Worm (Caenorhabditis elegans) whole organism, L3 larva: ENCODE results near the gene srsx-39.

Experiments used
- R02D3.7 ChIP-seq: fragments of 150-350 bp; optimal IDR thresholded peaks from 2 replicates; lab custom pipeline; 2014; ENCODE audit warnings: missing biosample characterization, missing genetic modification characterization
- ama-1 ChIP-seq: fragments of 150-350 bp; optimal IDR thresholded peaks from 2 replicates; lab custom pipeline; 2018
- egl-27 ChIP-seq: sonication (generic microtip); optimal IDR thresholded peaks from 4 replicates; lab custom pipeline; 2017; ENCODE audit warnings: missing biosample characterization, missing genetic modification reagents, missing genetic modification characterization
- fkh-10 ChIP-seq: sonication (generic microtip); optimal IDR thresholded peaks from 2 replicates; lab custom pipeline; 2017; ENCODE audit warnings: missing biosample characterization, missing genetic modification reagents, missing genetic modification characterization
- lin-15B ChIP-seq: fragments of 150-350 bp; optimal IDR thresholded peaks from 2 replicates; lab custom pipeline; 2014; ENCODE audit warnings: missing biosample characterization, missing genetic modification characterization
- nfya-1 ChIP-seq: sonication (generic microtip); optimal IDR thresholded peaks from 2 replicates; lab custom pipeline; 2017; ENCODE audit warnings: missing genetic modification characterization, mild to moderate bottlenecking, missing compliant biosample characterization, antibody characterized with exemption, moderate library complexity; ENCODE audit not compliant: insufficient read depth
- nhr-77 ChIP-seq: fragments of 150-350 bp; optimal IDR thresholded peaks from 2 replicates; lab custom pipeline; 2014; ENCODE audit warnings: missing biosample characterization, missing genetic modification characterization
- pha-4 ChIP-seq: fragments of 150-350 bp; optimal IDR thresholded peaks from 2 replicates; lab custom pipeline; 2014; ENCODE audit warnings: missing biosample characterization, missing genetic modification reagents, missing genetic modification characterization
- tbx-2 ChIP-seq: sonication (generic microtip); optimal IDR thresholded peaks from 2 replicates; lab custom pipeline; 2016; ENCODE audit warnings: mild to moderate bottlenecking, missing genetic modification characterization, missing compliant biosample characterization

DNA sequence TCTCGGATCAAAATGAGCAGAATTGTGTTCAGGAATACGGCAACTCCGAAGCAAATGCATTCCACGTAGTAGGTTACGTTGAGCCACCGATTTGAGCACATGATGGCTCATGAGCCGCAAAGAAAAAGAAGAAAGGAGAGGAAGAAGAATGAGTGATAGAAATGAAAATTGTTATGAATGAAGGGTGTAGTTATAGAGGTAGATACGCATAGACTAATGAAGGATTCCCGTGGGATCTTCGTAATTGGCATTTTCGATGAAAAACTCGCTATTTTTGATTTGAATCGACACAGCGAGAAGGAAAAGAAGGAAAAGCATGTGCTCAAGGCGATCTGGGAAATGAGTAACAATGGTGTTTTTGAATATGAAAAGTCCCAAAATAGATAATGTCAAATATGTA, 37.3 kb upstream of the srsx-39 start, which contains the start of gene str-96:
- no peak for TF ChIP-seq lin-15B (tag; lab: Kevin White, UChicago)
- no peak for TF ChIP-seq pha-4 (tag; lab: Kevin White, UChicago)
- TF ChIP-seq nhr-77 (tag; lab: Kevin White, UChicago) = no peak
- TF ChIP-seq nfya-1 (tag; lab: Kevin White, UChicago) = no peak
- no peak for TF ChIP-seq fkh-10 (GFP tag; lab: Kevin White, UChicago)
- TF ChIP-seq R02D3.7 (tag; lab: Kevin White, UChicago) = no peak
- no peak for TF ChIP-seq ama-1 (lab: Kevin White, UChicago)
- TF ChIP-seq tbx-2 (tag; lab: Kevin White, UChicago) = no peak
- TF ChIP-seq egl-27 = no peak
